Fruit fly (Drosophila melanogaster) whole organism, embryonic: Measurements from ENCODE around the gene Miox.
A peak's percentile ranks its signal among the peaks of the same experiment; 100 is the strongest.

Source experiments
- ATbp ChIP-seq: fragments of 200-800 bp; sonication (Bioruptor generic); optimal IDR thresholded peaks from 2 replicates; lab custom pipeline; 2017; ENCODE audit warnings: missing biosample characterization, mild to moderate bottlenecking, missing genetic modification characterization, missing genetic modification reagents
- Blimp-1 ChIP-seq: fragments of 200-800 bp; sonication (Bioruptor generic); optimal IDR thresholded peaks from 3 replicates; lab custom pipeline; 2018; ENCODE audit warnings: missing biosample characterization, missing genetic modification characterization, mild to moderate bottlenecking, moderate library complexity, missing genetic modification reagents
- CG10209 ChIP-seq: fragments of 200-800 bp; sonication (Bioruptor generic); optimal IDR thresholded peaks from 3 replicates; lab custom pipeline; 2017; ENCODE audit warnings: missing biosample characterization, mild to moderate bottlenecking, missing genetic modification characterization, missing genetic modification reagents
- CG10565 ChIP-seq: fragments of 200-800 bp; sonication (Bioruptor generic); optimal IDR thresholded peaks from 3 replicates; lab custom pipeline; 2016; ENCODE audit warnings: missing biosample characterization, mild to moderate bottlenecking, missing genetic modification characterization
- CG10654 ChIP-seq: fragments of 200-800 bp; sonication (Bioruptor generic); optimal IDR thresholded peaks from 2 replicates; lab custom pipeline; 2016; ENCODE audit warnings: missing biosample characterization, missing genetic modification characterization
- CG11398 ChIP-seq: fragments of 200-800 bp; sonication (Bioruptor generic); optimal IDR thresholded peaks from 2 replicates; lab custom pipeline; 2016; ENCODE audit warnings: missing biosample characterization, missing genetic modification characterization
- CG11560 ChIP-seq: fragments of 200-800 bp; sonication (Bioruptor generic); IDR thresholded peaks from 3 replicates; pipeline ENCODE4 v1.3.6; 2022; ENCODE audit warnings: missing biosample characterization, missing genetic modification characterization
- CG14441 ChIP-seq: fragments of 200-800 bp; sonication (Bioruptor generic); IDR thresholded peaks from 2 replicates; pipeline ENCODE4 v1.3.6; 2022; ENCODE audit warnings: missing biosample characterization, missing genetic modification characterization
- CG15601 ChIP-seq: fragments of 200-800 bp; sonication (Bioruptor generic); optimal IDR thresholded peaks from 3 replicates; lab custom pipeline; 2019; ENCODE audit warnings: missing biosample characterization, mild to moderate bottlenecking, missing genetic modification characterization, moderate library complexity
- CG16813 ChIP-seq: fragments of 200-800 bp; sonication (Bioruptor generic); IDR thresholded peaks from 3 replicates; pipeline ENCODE4 v1.3.6; 2022; ENCODE audit warnings: missing biosample characterization, missing genetic modification characterization; ENCODE audit not compliant: partially characterized antibody
- CG18262 ChIP-seq: fragments of 200-800 bp; optimal IDR thresholded peaks from 3 replicates; lab custom pipeline; 2019; ENCODE audit warnings: missing biosample characterization, mild to moderate bottlenecking, missing genetic modification characterization, moderate library complexity
- CG30403 ChIP-seq: fragments of 200-800 bp; sonication (Bioruptor generic); optimal IDR thresholded peaks from 3 replicates; lab custom pipeline; 2016; ENCODE audit warnings: missing biosample characterization, missing genetic modification characterization
- CG33213 ChIP-seq: fragments of 200-800 bp; sonication (Bioruptor generic); optimal IDR thresholded peaks from 3 replicates; lab custom pipeline; 2016; ENCODE audit warnings: missing biosample characterization, missing genetic modification characterization
- CG34422 ChIP-seq: fragments of 200-800 bp; sonication (Bioruptor generic); IDR thresholded peaks from 3 replicates; pipeline ENCODE4 v1.3.6; 2022; ENCODE audit warnings: missing biosample characterization, missing genetic modification characterization
- CG6765 ChIP-seq: fragments of 200-800 bp; sonication (Bioruptor generic); optimal IDR thresholded peaks from 3 replicates; lab custom pipeline; 2017; ENCODE audit warnings: missing biosample characterization, mild to moderate bottlenecking, missing genetic modification characterization
- CG7963 ChIP-seq: fragments of 200-800 bp; sonication (Bioruptor generic); IDR thresholded peaks from 3 replicates; pipeline ENCODE4 v1.3.6; 2022; ENCODE audit warnings: missing biosample characterization, missing genetic modification characterization; ENCODE audit not compliant: partially characterized antibody
- CG8388 ChIP-seq: fragments of 200-800 bp; sonication (Bioruptor generic); optimal IDR thresholded peaks from 2 replicates; lab custom pipeline; 2019; ENCODE audit warnings: missing biosample characterization, mild to moderate bottlenecking, missing genetic modification characterization, moderate library complexity
- CG9727 ChIP-seq: fragments of 200-800 bp; sonication (Bioruptor generic); optimal IDR thresholded peaks from 3 replicates; lab custom pipeline; 2017; ENCODE audit warnings: missing biosample characterization, mild to moderate bottlenecking, missing genetic modification characterization
- Camta ChIP-seq: fragments of 200-800 bp; sonication (Bioruptor generic); optimal IDR thresholded peaks from 2 replicates; lab custom pipeline; 2016; ENCODE audit warnings: missing biosample characterization, missing genetic modification characterization
- Dek ChIP-seq: fragments of 200-800 bp; sonication (Bioruptor generic); optimal IDR thresholded peaks from 3 replicates; lab custom pipeline; 2019; ENCODE audit warnings: missing biosample characterization, mild to moderate bottlenecking, missing genetic modification characterization, moderate library complexity
- Dref ChIP-seq: fragments of 200-800 bp; sonication (Bioruptor generic); IDR thresholded peaks from 2 replicates; pipeline ENCODE4 v1.3.6; 2022; ENCODE audit warnings: missing biosample characterization, missing genetic modification characterization
- Ets65A ChIP-seq: fragments of 200-800 bp; sonication (Bioruptor generic); peaks from one replicate; lab custom pipeline; 2016; ENCODE audit warnings: missing biosample characterization, missing genetic modification characterization
- HLH3B ChIP-seq: fragments of 200-800 bp; sonication (Bioruptor generic); IDR thresholded peaks from 2 replicates; pipeline ENCODE4 v1.3.6; 2022; ENCODE audit warnings: missing biosample characterization, missing genetic modification characterization
- Hr39 ChIP-seq: fragments of >200 bp; optimal IDR thresholded peaks from 2 replicates; lab custom pipeline; 2017
- Hr78 ChIP-seq, 2 experiments: fragments of 200-800 bp in 1 of 2; fragments of >200 bp in 1 of 2; sonication (Bioruptor generic) in 1 of 2; optimal IDR thresholded peaks; 2 replicates each; lab custom pipeline; 2017 to 2019; ENCODE audit warnings: missing biosample characterization in 2 of 2, missing genetic modification characterization in 2 of 2, mild to moderate bottlenecking in 1 of 2, moderate library complexity in 1 of 2
- Kr ChIP-seq: fragments of 200-800 bp; sonication (Bioruptor generic); optimal IDR thresholded peaks from 2 replicates; lab custom pipeline; 2017; ENCODE audit warnings: missing biosample characterization, mild to moderate bottlenecking, missing genetic modification characterization
- Med ChIP-seq: fragments of 200-800 bp; sonication (Bioruptor generic); peaks from one replicate; lab custom pipeline; 2016; ENCODE audit warnings: missing biosample characterization, missing genetic modification characterization, mild to moderate bottlenecking, inconsistent platforms, moderate library complexity
- Rfx ChIP-seq: fragments of 200-800 bp; sonication (Bioruptor generic); IDR thresholded peaks from 2 replicates; pipeline ENCODE4 v1.3.6; 2022; ENCODE audit warnings: missing biosample characterization, missing genetic modification characterization
- cad ChIP-seq: fragments of >200 bp; optimal IDR thresholded peaks from 2 replicates; lab custom pipeline; 2017; ENCODE audit warnings: missing biosample characterization, missing genetic modification characterization
- chinmo ChIP-seq: fragments of 200-800 bp; sonication (Bioruptor generic); IDR thresholded peaks from 4 replicates; pipeline ENCODE4 v1.3.6; 2022; ENCODE audit warnings: missing biosample characterization, missing genetic modification characterization; ENCODE audit not compliant: partially characterized antibody
- crol ChIP-seq: fragments of 200-800 bp; sonication (Bioruptor generic); IDR thresholded peaks from 2 replicates; pipeline ENCODE4 v1.3.6; 2022; ENCODE audit warnings: missing biosample characterization, missing genetic modification characterization
- cwo ChIP-seq: fragments of 200-800 bp; sonication (Bioruptor generic); optimal IDR thresholded peaks from 3 replicates; lab custom pipeline; 2017; ENCODE audit warnings: missing biosample characterization, missing genetic modification characterization, mild to moderate bottlenecking, moderate library complexity, missing genetic modification reagents
- dan ChIP-seq: fragments of 200-800 bp; sonication (Bioruptor generic); IDR thresholded peaks from 2 replicates; pipeline ENCODE4 v1.3.6; 2022; ENCODE audit warnings: missing biosample characterization, missing genetic modification characterization
- eyg ChIP-seq: fragments of 200-800 bp; sonication (Bioruptor generic); optimal IDR thresholded peaks from 3 replicates; lab custom pipeline; 2016; ENCODE audit warnings: missing biosample characterization, missing genetic modification characterization
- gcm ChIP-seq: fragments of 200-800 bp; sonication (Bioruptor generic); optimal IDR thresholded peaks from 2 replicates; lab custom pipeline; 2019; ENCODE audit warnings: missing biosample characterization, mild to moderate bottlenecking, missing genetic modification characterization, moderate library complexity
- grau ChIP-seq: fragments of 200-800 bp; optimal IDR thresholded peaks from 3 replicates; lab custom pipeline; 2019; ENCODE audit warnings: missing biosample characterization, mild to moderate bottlenecking, missing genetic modification characterization, moderate library complexity
- kni ChIP-seq: fragments of 200-800 bp; sonication (Bioruptor generic); optimal IDR thresholded peaks from 3 replicates; lab custom pipeline; 2017; ENCODE audit warnings: mild to moderate bottlenecking, missing biosample characterization, missing genetic modification reagents, missing genetic modification characterization
- lbe ChIP-seq: fragments of 200-800 bp; sonication (Bioruptor generic); optimal IDR thresholded peaks from 2 replicates; lab custom pipeline; 2016; ENCODE audit warnings: missing biosample characterization, mild to moderate bottlenecking, missing genetic modification characterization
- lmd ChIP-seq: fragments of 200-800 bp; sonication (Bioruptor generic); IDR thresholded peaks from 2 replicates; pipeline ENCODE4 v1.3.6; 2022; ENCODE audit warnings: missing biosample characterization, missing genetic modification characterization
- mirr ChIP-seq: fragments of 200-800 bp; sonication (Bioruptor generic); optimal IDR thresholded peaks from 3 replicates; lab custom pipeline; 2018; ENCODE audit warnings: missing biosample characterization, mild to moderate bottlenecking, missing genetic modification characterization
- mld ChIP-seq: fragments of 200-800 bp; sonication (Bioruptor generic); IDR thresholded peaks from 3 replicates; pipeline ENCODE4 v1.3.6; 2022; ENCODE audit warnings: missing biosample characterization, missing genetic modification characterization; ENCODE audit not compliant: partially characterized antibody
- onecut ChIP-seq: fragments of 200-800 bp; sonication (Bioruptor generic); IDR thresholded peaks from 2 replicates; pipeline ENCODE4 v1.3.6; 2022; ENCODE audit warnings: missing biosample characterization, missing genetic modification characterization
- pnt ChIP-seq: fragments of 200-800 bp; sonication (Bioruptor generic); optimal IDR thresholded peaks from 3 replicates; lab custom pipeline; 2016; ENCODE audit warnings: missing biosample characterization, missing genetic modification characterization
- pzg ChIP-seq: fragments of 200-800 bp; sonication (Bioruptor generic); optimal IDR thresholded peaks from 3 replicates; lab custom pipeline; 2018; ENCODE audit warnings: missing biosample characterization, mild to moderate bottlenecking, missing genetic modification characterization, moderate library complexity
- ro ChIP-seq: fragments of 200-800 bp; sonication (Bioruptor generic); IDR thresholded peaks from 2 replicates; pipeline ENCODE4 v1.3.6; 2022; ENCODE audit warnings: missing biosample characterization, missing genetic modification characterization
- slp2 ChIP-seq: fragments of 200-800 bp; sonication (Bioruptor generic); optimal IDR thresholded peaks from 2 replicates; lab custom pipeline; 2016; ENCODE audit warnings: missing biosample characterization, missing genetic modification characterization
- so ChIP-seq: fragments of 200-800 bp; sonication (Bioruptor generic); IDR thresholded peaks from 3 replicates; pipeline ENCODE4 v1.3.6; 2022; ENCODE audit warnings: missing biosample characterization, missing genetic modification characterization
- tna ChIP-seq: fragments of 200-800 bp; sonication (Bioruptor generic); IDR thresholded peaks from 2 replicates; pipeline ENCODE4 v1.3.6; 2022; ENCODE audit warnings: missing biosample characterization, missing genetic modification characterization; ENCODE audit not compliant: partially characterized antibody
- trh ChIP-seq: fragments of 200-800 bp; sonication (Bioruptor generic); optimal IDR thresholded peaks from 2 replicates; lab custom pipeline; 2016; ENCODE audit warnings: missing biosample characterization, missing genetic modification characterization

Miox gene

dm6 chr3L:12149024-12149423 lies 35.8 kb upstream of the Miox start, which contains the start of gene CG32099 (continued):
- TF ChIP-seq eyg (no peak), Hr78 (GFP tag; optimal IDR thresholded peaks at IDR 0.05; lab: Kevin White, UChicago) (no peak), pzg (GFP tag; lab: Kevin White, UChicago) (peak; percentile 29), CG18262 (tag; lab: Kevin White, UChicago) (no peak)
- TF ChIP-seq, all 482 proteins: peak for 4

- TF ChIP-seq CG7963 (GFP tag; lab: Robert Waterston, UW) (no peak), CG34422 (GFP tag; lab: Robert Waterston, UW) (no peak), ATbp (GFP tag; lab: Kevin White, UChicago) (no peak), pnt (GFP tag; lab: Kevin White, UChicago) (no peak), crol (peak; percentile 66), Med (peak; percentile 83), cad (GFP tag; lab: Kevin White, UChicago) (no peak), Dek (tag; lab: Kevin White, UChicago) (no peak), kni (GFP tag; lab: Kevin White, UChicago) (peak; percentile 16), CG11560 (0 out of 3 replicates have a peak, but pooled peaks have one; percentile 36), onecut (GFP tag; lab: Robert Waterston, UW) (no peak), Ets65A (GFP tag; lab: Kevin White, UChicago) (peak; percentile 71), dan (GFP tag; lab: Robert Waterston, UW) (no peak), CG16813 (0 out of 3 replicates have a peak, but pooled peaks have one; percentile 13), Hr39 (lab: Kevin White, UChicago) (peak; percentile 56), CG8388 (GFP tag; lab: Kevin White, UChicago) (no peak), CG15601 (tag; lab: Kevin White, UChicago) (peak; percentile 37), CG9727 (GFP tag; lab: Kevin White, UChicago) (no peak), chinmo (GFP tag; lab: Robert Waterston, UW) (0 out of 4 replicates have a peak, but pooled peaks have one; percentile 70), cwo (peak; percentile 53), CG11398 (GFP tag; lab: Kevin White, UChicago) (no peak), Blimp-1 (no peak), Kr (GFP tag; lab: Kevin White, UChicago) (no peak), tna (GFP tag; lab: Robert Waterston, UW) (peak; percentile 28; the same call in 1 of the 2 replicates), Rfx (peak; percentile 13; the same call in 1 of the 2 replicates), mld (GFP tag; lab: Robert Waterston, UW) (no peak), CG10654 (GFP tag; lab: Kevin White, UChicago) (no peak), gcm (GFP tag; lab: Kevin White, UChicago) (no peak), so (GFP tag; lab: Robert Waterston, UW) (0 out of 3 replicates have a peak, but pooled peaks have one; percentile 3), trh (GFP tag; lab: Kevin White, UChicago) (no peak), CG33213 (GFP tag; lab: Kevin White, UChicago) (no peak)
These were observed 22.6 kb upstream of the Miox start for dm6 chr3L:12162156-12162682.

dm6 chr3L:12163082-12163481 lies 21.7 kb upstream of the Miox start:
- no peak for TF ChIP-seq ro (GFP tag; lab: Robert Waterston, UW)
- no peak for TF ChIP-seq slp2 (GFP tag; lab: Kevin White, UChicago)
- TF ChIP-seq HLH3B (GFP tag; lab: Robert Waterston, UW): 0 out of 2 replicates have a peak, but pooled peaks have one; percentile 44
- TF ChIP-seq CG14441 (GFP tag; lab: Robert Waterston, UW): 0 out of 2 replicates have a peak, but pooled peaks have one; percentile 4
- no peak for TF ChIP-seq Camta (GFP tag; lab: Kevin White, UChicago)
- no peak for TF ChIP-seq CG10565 (GFP tag; lab: Kevin White, UChicago)
- TF ChIP-seq Dref (GFP tag; lab: Robert Waterston, UW): no peak
- 0 out of 2 replicates have a peak, but pooled peaks have one; percentile 15 for TF ChIP-seq lmd (GFP tag; lab: Robert Waterston, UW)
- TF ChIP-seq grau: peak; percentile 11
- TF ChIP-seq CG6765: no peak
- TF ChIP-seq mirr (GFP tag; lab: Kevin White, UChicago): no peak
- TF ChIP-seq CG30403 (GFP tag; lab: Kevin White, UChicago): peak; percentile 11
- TF ChIP-seq CG10209 (GFP tag; lab: Kevin White, UChicago): no peak
- TF ChIP-seq lbe (GFP tag; lab: Kevin White, UChicago): no peak
